Fruit fly (Drosophila melanogaster) whole organism, embryonic: ENCODE results near the gene Prm.

Experiments
- BEAF-32 ChIP-seq: fragments of 200-800 bp; sonication (Bioruptor generic); optimal IDR thresholded peaks from 3 replicates; lab custom pipeline; 2017; ENCODE audit warnings: missing biosample characterization, missing genetic modification characterization, mild to moderate bottlenecking, moderate library complexity, missing genetic modification reagents
- CG11398 ChIP-seq: fragments of 200-800 bp; sonication (Bioruptor generic); optimal IDR thresholded peaks from 2 replicates; lab custom pipeline; 2016; ENCODE audit warnings: missing biosample characterization, missing genetic modification characterization
- CG12155 ChIP-seq: fragments of 200-800 bp; sonication (Bioruptor generic); optimal IDR thresholded peaks from 3 replicates; lab custom pipeline; 2016; ENCODE audit warnings: missing biosample characterization, missing genetic modification characterization
- CG12299 ChIP-seq: fragments of 200-800 bp; sonication (Bioruptor generic); optimal IDR thresholded peaks from 2 replicates; lab custom pipeline; 2018; ENCODE audit warnings: missing biosample characterization, mild to moderate bottlenecking, missing genetic modification characterization
- CG1233 ChIP-seq: fragments of 200-800 bp; sonication (Bioruptor generic); optimal IDR thresholded peaks from 4 replicates; lab custom pipeline; 2018; ENCODE audit warnings: missing biosample characterization, mild to moderate bottlenecking, missing genetic modification characterization
- CG13123 ChIP-seq: fragments of 200-800 bp; sonication (Bioruptor generic); optimal IDR thresholded peaks from 2 replicates; lab custom pipeline; 2016; ENCODE audit warnings: missing biosample characterization, missing genetic modification characterization
- CG1647 ChIP-seq: fragments of 200-800 bp; sonication (Bioruptor generic); optimal IDR thresholded peaks from 3 replicates; lab custom pipeline; 2016; ENCODE audit warnings: missing biosample characterization, missing genetic modification characterization
- CG1792 ChIP-seq: fragments of 200-800 bp; sonication (Bioruptor generic); optimal IDR thresholded peaks from 2 replicates; lab custom pipeline; 2016; ENCODE audit warnings: missing biosample characterization, missing genetic modification characterization
- CG18619 ChIP-seq: fragments of 200-800 bp; sonication (Bioruptor generic); optimal IDR thresholded peaks from 3 replicates; lab custom pipeline; 2017; ENCODE audit warnings: missing biosample characterization, mild to moderate bottlenecking, missing genetic modification characterization
- CG2678 ChIP-seq: fragments of 200-800 bp; sonication (Bioruptor generic); optimal IDR thresholded peaks from 3 replicates; lab custom pipeline; 2019; ENCODE audit warnings: missing biosample characterization, mild to moderate bottlenecking, missing genetic modification characterization, moderate library complexity
- CG2875 ChIP-seq: fragments of 200-800 bp; sonication (Bioruptor generic); optimal IDR thresholded peaks from 2 replicates; lab custom pipeline; 2017; ENCODE audit warnings: missing biosample characterization, mild to moderate bottlenecking, missing genetic modification characterization, missing genetic modification reagents
- CG3065 ChIP-seq: fragments of 200-800 bp; sonication (Bioruptor generic); optimal IDR thresholded peaks from 2 replicates; lab custom pipeline; 2016; ENCODE audit warnings: missing biosample characterization, missing genetic modification characterization
- CG4820 ChIP-seq: fragments of 200-800 bp; sonication (Bioruptor generic); optimal IDR thresholded peaks from 3 replicates; lab custom pipeline; 2016; ENCODE audit warnings: missing biosample characterization, missing genetic modification characterization
- CG7271 ChIP-seq: fragments of 200-800 bp; sonication (Bioruptor generic); optimal IDR thresholded peaks from 2 replicates; lab custom pipeline; 2018; ENCODE audit warnings: missing biosample characterization, mild to moderate bottlenecking, missing genetic modification characterization, moderate library complexity
- CG7786 ChIP-seq: fragments of 200-800 bp; sonication (Bioruptor generic); optimal IDR thresholded peaks from 2 replicates; lab custom pipeline; 2016; ENCODE audit warnings: missing biosample characterization, missing genetic modification characterization
- CG9932 ChIP-seq: fragments of 200-800 bp; sonication (Bioruptor generic); IDR thresholded peaks from 2 replicates; pipeline ENCODE4 v1.3.6; 2022; ENCODE audit warnings: missing biosample characterization, missing genetic modification characterization
- CTCF ChIP-seq: fragments of 200-800 bp; sonication (Bioruptor generic); optimal IDR thresholded peaks from 2 replicates; lab custom pipeline; 2017; ENCODE audit warnings: missing biosample characterization, mild to moderate bottlenecking, missing genetic modification characterization, moderate library complexity
- Dip2 ChIP-seq: fragments of 200-800 bp; sonication (Bioruptor generic); IDR thresholded peaks from 2 replicates; pipeline ENCODE4 v1.3.6; 2022; ENCODE audit warnings: missing biosample characterization, missing genetic modification characterization
- Hsf ChIP-seq: fragments of 200-800 bp; sonication (Bioruptor generic); optimal IDR thresholded peaks from 3 replicates; lab custom pipeline; 2016; ENCODE audit warnings: missing biosample characterization, missing genetic modification characterization
- Mes4 ChIP-seq: fragments of 200-800 bp; sonication (Bioruptor generic); optimal IDR thresholded peaks from 2 replicates; lab custom pipeline; 2016; ENCODE audit warnings: missing biosample characterization, missing genetic modification characterization
- NC2β ChIP-seq: fragments of 200-800 bp; sonication (Bioruptor generic); optimal IDR thresholded peaks from 2 replicates; lab custom pipeline; 2016; ENCODE audit warnings: missing biosample characterization, missing genetic modification characterization
- Oaz ChIP-seq: fragments of 200-800 bp; sonication (Bioruptor generic); IDR thresholded peaks from 2 replicates; pipeline ENCODE4 v1.3.6; 2022; ENCODE audit warnings: missing biosample characterization, missing genetic modification characterization
- Pdp1 ChIP-seq, 2 experiments: fragments of 200-800 bp; sonication (Bioruptor generic); optimal IDR thresholded peaks; 3 replicates each; lab custom pipeline; 2016; ENCODE audit warnings: missing biosample characterization in 2 of 2, missing genetic modification characterization in 2 of 2, mild to moderate bottlenecking in 1 of 2, moderate library complexity in 1 of 2
- Taf1 ChIP-seq: fragments of 200-800 bp; sonication (Bioruptor generic); IDR thresholded peaks from 2 replicates; pipeline ENCODE4 v1.3.6; 2022; ENCODE audit warnings: missing biosample characterization, missing genetic modification characterization
- cato ChIP-seq: fragments of 200-800 bp; sonication (Bioruptor generic); optimal IDR thresholded peaks from 2 replicates; lab custom pipeline; 2016; ENCODE audit warnings: missing biosample characterization, missing genetic modification characterization, borderline replicate concordance
- chinmo ChIP-seq: fragments of 200-800 bp; sonication (Bioruptor generic); IDR thresholded peaks from 4 replicates; pipeline ENCODE4 v1.3.6; 2022; ENCODE audit warnings: missing biosample characterization, missing genetic modification characterization; ENCODE audit not compliant: partially characterized antibody
- crp ChIP-seq, 2 experiments: fragments of 200-800 bp; sonication (Bioruptor generic); optimal IDR thresholded peaks; 2 replicates in 1 of 2; 3 replicates in 1 of 2; lab custom pipeline; 2017; ENCODE audit warnings: missing biosample characterization in 2 of 2, missing genetic modification characterization in 2 of 2, mild to moderate bottlenecking in 1 of 2, moderate library complexity in 1 of 2
- cwo ChIP-seq: fragments of 200-800 bp; sonication (Bioruptor generic); optimal IDR thresholded peaks from 3 replicates; lab custom pipeline; 2017; ENCODE audit warnings: missing biosample characterization, missing genetic modification characterization, mild to moderate bottlenecking, moderate library complexity, missing genetic modification reagents
- ewg ChIP-seq: fragments of 200-800 bp; sonication (Bioruptor generic); optimal IDR thresholded peaks from 3 replicates; lab custom pipeline; 2017; ENCODE audit warnings: mild to moderate bottlenecking, missing biosample characterization, missing genetic modification reagents, missing genetic modification characterization
- fd96Cb ChIP-seq: fragments of 200-800 bp; sonication (Bioruptor generic); optimal IDR thresholded peaks from 2 replicates; lab custom pipeline; 2018; ENCODE audit warnings: missing biosample characterization, mild to moderate bottlenecking, missing genetic modification characterization, moderate library complexity
- gsb ChIP-seq: fragments of 200-800 bp; sonication (Bioruptor generic); IDR thresholded peaks from 2 replicates; pipeline ENCODE4 v1.3.6; 2022; ENCODE audit warnings: missing biosample characterization, missing genetic modification characterization
- hb ChIP-seq: fragments of 200-800 bp; sonication (Bioruptor generic); IDR thresholded peaks from 3 replicates; pipeline ENCODE4 v1.3.6; 2022; ENCODE audit warnings: missing biosample characterization, missing genetic modification characterization; ENCODE audit not compliant: partially characterized antibody
- kah ChIP-seq: fragments of 200-800 bp; sonication (Bioruptor generic); optimal IDR thresholded peaks from 2 replicates; lab custom pipeline; 2018; ENCODE audit warnings: missing biosample characterization, mild to moderate bottlenecking, missing genetic modification characterization
- ken ChIP-seq: fragments of 200-800 bp; sonication (Bioruptor generic); IDR thresholded peaks from 3 replicates; pipeline ENCODE4 v1.3.6; 2022; ENCODE audit warnings: missing biosample characterization, missing genetic modification characterization
- lmd ChIP-seq: fragments of 200-800 bp; sonication (Bioruptor generic); IDR thresholded peaks from 2 replicates; pipeline ENCODE4 v1.3.6; 2022; ENCODE audit warnings: missing biosample characterization, missing genetic modification characterization
- nerfin-2 ChIP-seq: fragments of 200-800 bp; sonication (Bioruptor generic); IDR thresholded peaks from 2 replicates; pipeline ENCODE4 v1.3.6; 2022; ENCODE audit warnings: missing biosample characterization, missing genetic modification characterization; ENCODE audit not compliant: partially characterized antibody
- onecut ChIP-seq: fragments of 200-800 bp; sonication (Bioruptor generic); IDR thresholded peaks from 2 replicates; pipeline ENCODE4 v1.3.6; 2022; ENCODE audit warnings: missing biosample characterization, missing genetic modification characterization
- p53 ChIP-seq: fragments of 200-800 bp; sonication (Bioruptor generic); optimal IDR thresholded peaks from 2 replicates; lab custom pipeline; 2016; ENCODE audit warnings: missing biosample characterization, missing genetic modification characterization
- pb ChIP-seq: fragments of 200-800 bp; sonication (Bioruptor generic); optimal IDR thresholded peaks from 3 replicates; lab custom pipeline; 2016; ENCODE audit warnings: missing biosample characterization, missing genetic modification characterization
- prd ChIP-seq, 3 experiments: fragments of >200 bp in 2 of 3; fragments of 200-800 bp in 1 of 3; sonication (Bioruptor generic) in 1 of 3; optimal IDR thresholded peaks in 2 of 3; IDR thresholded peaks in 1 of 3; 2 replicates in 2 of 3; 3 replicates in 1 of 3; pipeline versions ENCODE4 v1.3.6 to Lab custom; 2017 to 2022; ENCODE audit warnings: missing biosample characterization in 1 of 3, missing genetic modification characterization in 1 of 3
- row ChIP-seq: fragments of 200-800 bp; sonication (Bioruptor generic); IDR thresholded peaks from 3 replicates; pipeline ENCODE4 v1.3.6; 2022; ENCODE audit warnings: missing biosample characterization, missing genetic modification characterization
- run ChIP-seq: fragments of 200-800 bp; sonication (Bioruptor generic); optimal IDR thresholded peaks from 3 replicates; lab custom pipeline; 2018; ENCODE audit warnings: missing biosample characterization, mild to moderate bottlenecking, missing genetic modification characterization
- shn ChIP-seq: fragments of 200-800 bp; sonication (Bioruptor generic); optimal IDR thresholded peaks from 3 replicates; lab custom pipeline; 2016; ENCODE audit warnings: missing biosample characterization, missing genetic modification characterization
- sim ChIP-seq: fragments of 200-800 bp; sonication (Bioruptor generic); IDR thresholded peaks from 2 replicates; pipeline ENCODE4 v1.3.6; 2022; ENCODE audit warnings: missing biosample characterization, missing genetic modification characterization
- sima ChIP-seq: fragments of 200-800 bp; sonication (Bioruptor generic); optimal IDR thresholded peaks from 2 replicates; lab custom pipeline; 2016; ENCODE audit warnings: missing biosample characterization, missing genetic modification characterization
- sqz ChIP-seq: fragments of 200-800 bp; sonication (Bioruptor generic); optimal IDR thresholded peaks from 3 replicates; lab custom pipeline; 2018; ENCODE audit warnings: missing biosample characterization, mild to moderate bottlenecking, missing genetic modification characterization
- stwl ChIP-seq: fragments of 200-800 bp; sonication (Bioruptor generic); optimal IDR thresholded peaks from 3 replicates; lab custom pipeline; 2018; ENCODE audit warnings: missing biosample characterization, mild to moderate bottlenecking, missing genetic modification characterization, moderate library complexity
- toy ChIP-seq: fragments of 200-800 bp; sonication (Bioruptor generic); IDR thresholded peaks from 2 replicates; pipeline ENCODE4 v1.3.6; 2022; ENCODE audit warnings: missing biosample characterization, missing genetic modification characterization
- trem ChIP-seq: fragments of 200-800 bp; optimal IDR thresholded peaks from 3 replicates; lab custom pipeline; 2019; ENCODE audit warnings: missing biosample characterization, mild to moderate bottlenecking, missing genetic modification characterization, moderate library complexity
- vfl ChIP-seq: fragments of 200-800 bp; sonication (Bioruptor generic); optimal IDR thresholded peaks from 2 replicates; lab custom pipeline; 2016; ENCODE audit warnings: missing biosample characterization, missing genetic modification characterization
- vvl ChIP-seq: fragments of 200-800 bp; sonication (Bioruptor generic); IDR thresholded peaks from 2 replicates; pipeline ENCODE4 v1.3.6; 2022; ENCODE audit warnings: missing biosample characterization, missing genetic modification characterization
- yki ChIP-seq: fragments of >200 bp; optimal IDR thresholded peaks from 3 replicates; lab custom pipeline; 2018

The Prm gene

DNA sequence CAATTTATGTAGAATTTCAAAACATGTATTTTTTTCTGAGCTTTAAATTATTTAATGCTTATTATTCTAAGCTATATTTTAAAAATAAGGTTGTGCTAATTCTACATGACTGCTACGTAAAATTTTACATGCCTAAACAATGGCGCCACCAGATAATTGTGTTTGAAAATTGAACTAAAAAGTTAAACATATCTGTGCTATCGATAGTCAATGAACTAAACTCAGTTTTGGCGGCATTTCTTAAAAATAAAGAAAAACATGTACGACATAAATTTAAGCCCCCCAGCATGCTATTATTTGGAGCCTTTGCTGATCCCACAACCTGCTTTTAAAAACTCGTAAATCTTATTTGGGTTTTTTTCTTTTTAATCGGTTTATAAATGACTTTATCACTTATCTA, 26.5 kb downstream of the Prm start (continued):
- no peak for TF ChIP-seq CG12155 (GFP tag; lab: Kevin White, UChicago)
- TF ChIP-seq sima (GFP tag; lab: Kevin White, UChicago) = no peak
- TF ChIP-seq nerfin-2 (GFP tag; lab: Robert Waterston, UW) = peak; percentile 61
- TF ChIP-seq Dip2 (GFP tag; lab: Robert Waterston, UW) = no peak
- peak; percentile 97 for TF ChIP-seq CTCF (GFP tag; lab: Kevin White, UChicago)
- TF ChIP-seq CG2678 (tag; lab: Kevin White, UChicago) = peak; percentile 18
- peak; percentile 90 for TF ChIP-seq stwl (tag; lab: Kevin White, UChicago)
- no peak for TF ChIP-seq Oaz (GFP tag; lab: Robert Waterston, UW)
- no peak for TF ChIP-seq toy (GFP tag; lab: Robert Waterston, UW)
- no peak for TF ChIP-seq CG7786 (GFP tag; lab: Kevin White, UChicago)
- no peak for TF ChIP-seq fd96Cb
- TF ChIP-seq run (tag; lab: Kevin White, UChicago) = no peak
- TF ChIP-seq CG18619 (GFP tag; lab: Kevin White, UChicago) = no peak
- TF ChIP-seq kah = no peak
- TF ChIP-seq CG4820 = no peak
- no peak for TF ChIP-seq sim (GFP tag; lab: Robert Waterston, UW)
- TF ChIP-seq chinmo (GFP tag; lab: Robert Waterston, UW) = peak; percentile 80; the same call in 2 of the 4 replicates
- TF ChIP-seq CG1233 (GFP tag; lab: Kevin White, UChicago) = no peak
- TF ChIP-seq CG9932 = no peak
- no peak for TF ChIP-seq p53
- no peak for TF ChIP-seq ken (GFP tag; lab: Robert Waterston, UW)
- no peak for TF ChIP-seq lmd
- no peak for TF ChIP-seq row (GFP tag; lab: Robert Waterston, UW)
- no peak for TF ChIP-seq CG13123 (GFP tag; lab: Kevin White, UChicago)
- no peak for TF ChIP-seq shn (GFP tag; lab: Kevin White, UChicago)
- TF ChIP-seq yki (lab: Kevin White, UChicago) = no peak
- TF ChIP-seq cwo (GFP tag; lab: Kevin White, UChicago) = no peak
- TF ChIP-seq CG2875 = no peak
- peak; percentile 74 for TF ChIP-seq trem (tag; lab: Kevin White, UChicago)
- no peak for TF ChIP-seq CG1647 (GFP tag; lab: Kevin White, UChicago)
- no peak for TF ChIP-seq Mes4 (GFP tag; lab: Kevin White, UChicago)
- TF ChIP-seq sqz (GFP tag; lab: Kevin White, UChicago) = no peak
- no peak for TF ChIP-seq CG11398 (GFP tag; lab: Kevin White, UChicago)
- TF ChIP-seq gsb = no peak
- no peak for TF ChIP-seq NC2β (GFP tag; lab: Kevin White, UChicago)
- TF ChIP-seq BEAF-32 (GFP tag; lab: Kevin White, UChicago) = peak; percentile 76
- TF ChIP-seq crp (GFP tag; optimal IDR thresholded peaks at IDR 0.05; lab: Kevin White, UChicago) = no peak
- no peak for TF ChIP-seq Hsf (GFP tag; lab: Kevin White, UChicago)
- 0 out of 3 replicates have a peak, but pooled peaks have one; percentile 12 for TF ChIP-seq hb (GFP tag; lab: Robert Waterston, UW)
- TF ChIP-seq prd (optimal IDR thresholded peaks at IDR 0.05; lab: Kevin White, UChicago) = no peak
- no peak for TF ChIP-seq prd (GFP tag; IDR thresholded peaks at IDR 0.05; lab: Robert Waterston, UW)
- TF ChIP-seq cato = no peak
- TF ChIP-seq onecut = no peak
- TF ChIP-seq CG1792 (GFP tag; lab: Kevin White, UChicago) = no peak
- no peak for TF ChIP-seq pb (GFP tag; lab: Kevin White, UChicago)
- no peak for TF ChIP-seq CG3065 (GFP tag; lab: Kevin White, UChicago)
- TF ChIP-seq CG7271 (tag; lab: Kevin White, UChicago) = no peak
- peak; percentile 1 for TF ChIP-seq ewg
- no peak for TF ChIP-seq Pdp1 (GFP tag; optimal IDR thresholded peaks at IDR 0.05; lab: Kevin White, UChicago)
- no peak for TF ChIP-seq CG12299 (tag; lab: Kevin White, UChicago)
- no peak for TF ChIP-seq vvl (GFP tag; lab: Robert Waterston, UW)
- no peak for TF ChIP-seq Taf1 (GFP tag; lab: Robert Waterston, UW)
- no peak for TF ChIP-seq vfl (GFP tag; lab: Kevin White, UChicago)
